Fruit fly (Drosophila melanogaster) whole organism, embryonic: ENCODE data around the gene CG15332.
A peak's percentile ranks its signal among the peaks of the same experiment; 100 is the strongest.

Source experiments
- Aef1 ChIP-seq: fragments of 200-800 bp; sonication (Bioruptor generic); IDR thresholded peaks from 3 replicates; pipeline ENCODE4 v1.3.6; 2022; ENCODE audit warnings: missing biosample characterization, missing genetic modification characterization
- Asciz ChIP-seq: fragments of 200-800 bp; sonication (Bioruptor generic); optimal IDR thresholded peaks from 2 replicates; lab custom pipeline; 2017; ENCODE audit warnings: missing biosample characterization, mild to moderate bottlenecking, missing genetic modification characterization, missing genetic modification reagents
- BtbVII ChIP-seq: fragments of 200-800 bp; sonication (Bioruptor generic); optimal IDR thresholded peaks from 3 replicates; lab custom pipeline; 2017; ENCODE audit warnings: missing biosample characterization, mild to moderate bottlenecking, missing genetic modification characterization
- CG10565 ChIP-seq: fragments of 200-800 bp; sonication (Bioruptor generic); optimal IDR thresholded peaks from 3 replicates; lab custom pipeline; 2016; ENCODE audit warnings: missing biosample characterization, mild to moderate bottlenecking, missing genetic modification characterization
- CG12299 ChIP-seq: fragments of 200-800 bp; sonication (Bioruptor generic); optimal IDR thresholded peaks from 2 replicates; lab custom pipeline; 2018; ENCODE audit warnings: missing biosample characterization, mild to moderate bottlenecking, missing genetic modification characterization
- CG15269 ChIP-seq: fragments of 200-800 bp; sonication (Bioruptor generic); optimal IDR thresholded peaks from 2 replicates; lab custom pipeline; 2018; ENCODE audit warnings: missing biosample characterization, mild to moderate bottlenecking, missing genetic modification characterization, moderate library complexity
- CG15479 ChIP-seq: fragments of 200-800 bp; sonication (Bioruptor generic); optimal IDR thresholded peaks from 3 replicates; lab custom pipeline; 2019; ENCODE audit warnings: missing biosample characterization, mild to moderate bottlenecking, missing genetic modification characterization, moderate library complexity
- CG15514 ChIP-seq: fragments of 200-800 bp; sonication (Bioruptor generic); optimal IDR thresholded peaks from 3 replicates; lab custom pipeline; 2017; ENCODE audit warnings: missing biosample characterization, missing genetic modification characterization, mild to moderate bottlenecking, moderate library complexity, missing genetic modification reagents
- CG17186 ChIP-seq: fragments of 200-800 bp; sonication (Bioruptor generic); optimal IDR thresholded peaks from 3 replicates; lab custom pipeline; 2017; ENCODE audit warnings: missing biosample characterization, missing genetic modification reagents, missing genetic modification characterization
- CG17328 ChIP-seq: fragments of 200-800 bp; sonication (Bioruptor generic); IDR thresholded peaks from 2 replicates; pipeline ENCODE4 v1.3.6; 2022; ENCODE audit warnings: missing biosample characterization, missing genetic modification characterization
- CG2116 ChIP-seq: fragments of 200-800 bp; sonication (Bioruptor generic); optimal IDR thresholded peaks from 3 replicates; lab custom pipeline; 2018; ENCODE audit warnings: missing biosample characterization, mild to moderate bottlenecking, missing genetic modification characterization
- CG2712 ChIP-seq: fragments of 200-800 bp; optimal IDR thresholded peaks from 3 replicates; lab custom pipeline; 2019; ENCODE audit warnings: missing biosample characterization, mild to moderate bottlenecking, missing genetic modification characterization, moderate library complexity
- CG30020 ChIP-seq: fragments of 200-800 bp; optimal IDR thresholded peaks from 2 replicates; lab custom pipeline; 2019; ENCODE audit warnings: missing biosample characterization, mild to moderate bottlenecking, missing genetic modification characterization, moderate library complexity
- CG32532 ChIP-seq: fragments of 200-800 bp; sonication (Bioruptor generic); IDR thresholded peaks from 2 replicates; pipeline ENCODE4 v1.3.6; 2022; ENCODE audit warnings: missing biosample characterization, missing genetic modification characterization
- CG4404 ChIP-seq: fragments of 200-800 bp; sonication (Bioruptor generic); IDR thresholded peaks from 2 replicates; pipeline ENCODE4 v1.3.6; 2022; ENCODE audit warnings: missing biosample characterization, missing genetic modification characterization
- CG4424 ChIP-seq: fragments of 200-800 bp; sonication (Bioruptor generic); optimal IDR thresholded peaks from 3 replicates; lab custom pipeline; 2016; ENCODE audit warnings: missing biosample characterization, missing genetic modification characterization
- CG4854 ChIP-seq: fragments of 200-800 bp; sonication (Bioruptor generic); optimal IDR thresholded peaks from 2 replicates; lab custom pipeline; 2016; ENCODE audit warnings: missing biosample characterization, missing genetic modification characterization, inconsistent platforms
- CG6254 ChIP-seq: fragments of 200-800 bp; sonication (Bioruptor generic); optimal IDR thresholded peaks from 3 replicates; lab custom pipeline; 2017; ENCODE audit warnings: mild to moderate bottlenecking, missing biosample characterization, missing genetic modification reagents, missing genetic modification characterization
- CG7987 ChIP-seq: fragments of 200-800 bp; sonication (Bioruptor generic); optimal IDR thresholded peaks from 2 replicates; lab custom pipeline; 2018; ENCODE audit warnings: missing biosample characterization, mild to moderate bottlenecking, missing genetic modification characterization, moderate library complexity
- CG9817 ChIP-seq: fragments of 200-800 bp; sonication (Bioruptor generic); optimal IDR thresholded peaks from 2 replicates; lab custom pipeline; 2018; ENCODE audit warnings: missing biosample characterization, mild to moderate bottlenecking, missing genetic modification characterization, moderate library complexity
- CG9876 ChIP-seq: fragments of 200-800 bp; sonication (Bioruptor generic); optimal IDR thresholded peaks from 2 replicates; lab custom pipeline; 2016; ENCODE audit warnings: missing biosample characterization, missing genetic modification characterization
- CHES-1-like ChIP-seq: fragments of 200-800 bp; sonication (Bioruptor generic); optimal IDR thresholded peaks from 2 replicates; lab custom pipeline; 2016; ENCODE audit warnings: missing biosample characterization, missing genetic modification characterization
- CTCF ChIP-seq: fragments of 200-800 bp; sonication (Bioruptor generic); optimal IDR thresholded peaks from 2 replicates; lab custom pipeline; 2017; ENCODE audit warnings: missing biosample characterization, mild to moderate bottlenecking, missing genetic modification characterization, moderate library complexity
- Dbx ChIP-seq: fragments of 200-800 bp; sonication (Bioruptor generic); IDR thresholded peaks from 3 replicates; pipeline ENCODE4 v1.3.6; 2022; ENCODE audit warnings: missing biosample characterization, missing genetic modification characterization
- Dip3 ChIP-seq: fragments of 200-800 bp; sonication (Bioruptor generic); optimal IDR thresholded peaks from 3 replicates; lab custom pipeline; 2016; ENCODE audit warnings: missing biosample characterization, missing genetic modification characterization
- Fer2 ChIP-seq: fragments of 200-800 bp; sonication (Bioruptor generic); optimal IDR thresholded peaks from 2 replicates; lab custom pipeline; 2018; ENCODE audit warnings: missing biosample characterization, mild to moderate bottlenecking, missing genetic modification characterization, moderate library complexity
- HHEX ChIP-seq: fragments of 200-800 bp; sonication (Bioruptor generic); optimal IDR thresholded peaks from 3 replicates; lab custom pipeline; 2017; ENCODE audit warnings: missing biosample characterization, mild to moderate bottlenecking, missing genetic modification characterization, missing genetic modification reagents
- HLH4C ChIP-seq: fragments of 200-800 bp; sonication (Bioruptor generic); IDR thresholded peaks from 3 replicates; pipeline ENCODE4 v1.3.6; 2022; ENCODE audit warnings: missing biosample characterization, missing genetic modification characterization; ENCODE audit not compliant: partially characterized antibody
- HLHmδ ChIP-seq: fragments of 200-800 bp; sonication (Bioruptor generic); optimal IDR thresholded peaks from 2 replicates; lab custom pipeline; 2018; ENCODE audit warnings: missing biosample characterization, mild to moderate bottlenecking, missing genetic modification characterization, moderate library complexity
- MBD-R2 ChIP-seq: fragments of 200-800 bp; sonication (Bioruptor generic); IDR thresholded peaks from 2 replicates; pipeline ENCODE4 v1.3.6; 2022; ENCODE audit warnings: missing biosample characterization, missing genetic modification characterization
- Meics ChIP-seq: fragments of 200-800 bp; sonication (Bioruptor generic); optimal IDR thresholded peaks from 2 replicates; lab custom pipeline; 2017; ENCODE audit warnings: missing biosample characterization, mild to moderate bottlenecking, missing genetic modification characterization
- NFAT ChIP-seq: fragments of 200-800 bp; sonication (Bioruptor generic); IDR thresholded peaks from 2 replicates; pipeline ENCODE4 v1.3.6; 2022; ENCODE audit warnings: missing biosample characterization, missing genetic modification characterization
- Pdp1 ChIP-seq, 2 experiments: fragments of 200-800 bp; sonication (Bioruptor generic); optimal IDR thresholded peaks; 3 replicates each; lab custom pipeline; 2016; ENCODE audit warnings: missing biosample characterization in 2 of 2, missing genetic modification characterization in 2 of 2, mild to moderate bottlenecking in 1 of 2, moderate library complexity in 1 of 2
- Sox102F ChIP-seq: fragments of 200-800 bp; sonication (Bioruptor generic); optimal IDR thresholded peaks from 2 replicates; lab custom pipeline; 2018; ENCODE audit warnings: missing biosample characterization, mild to moderate bottlenecking, missing genetic modification characterization, moderate library complexity
- Xrp1 ChIP-seq: fragments of 200-800 bp; sonication (Bioruptor generic); IDR thresholded peaks from 2 replicates; pipeline ENCODE4 v1.3.6; 2022; ENCODE audit warnings: missing biosample characterization, missing genetic modification characterization
- cas ChIP-seq: fragments of 200-800 bp; sonication (Bioruptor generic); IDR thresholded peaks from 2 replicates; pipeline ENCODE4 v1.3.6; 2022; ENCODE audit warnings: missing biosample characterization, missing genetic modification characterization
- danr ChIP-seq: fragments of 200-800 bp; sonication (Bioruptor generic); IDR thresholded peaks from 2 replicates; pipeline ENCODE4 v1.3.6; 2022; ENCODE audit warnings: missing biosample characterization, missing genetic modification characterization
- exex ChIP-seq: fragments of 200-800 bp; sonication (Bioruptor generic); optimal IDR thresholded peaks from 4 replicates; lab custom pipeline; 2018; ENCODE audit warnings: missing biosample characterization, mild to moderate bottlenecking, missing genetic modification characterization, moderate library complexity
- gcm ChIP-seq: fragments of 200-800 bp; sonication (Bioruptor generic); optimal IDR thresholded peaks from 2 replicates; lab custom pipeline; 2019; ENCODE audit warnings: missing biosample characterization, mild to moderate bottlenecking, missing genetic modification characterization, moderate library complexity
- gcm2 ChIP-seq: fragments of 200-800 bp; sonication (Bioruptor generic); optimal IDR thresholded peaks from 2 replicates; lab custom pipeline; 2016; ENCODE audit warnings: missing biosample characterization, missing genetic modification characterization
- grn ChIP-seq: fragments of 200-800 bp; sonication (Bioruptor generic); optimal IDR thresholded peaks from 3 replicates; lab custom pipeline; 2017; ENCODE audit warnings: missing biosample characterization, missing genetic modification characterization
- lilli ChIP-seq: fragments of 200-800 bp; sonication (Bioruptor generic); optimal IDR thresholded peaks from 3 replicates; lab custom pipeline; 2016; ENCODE audit warnings: missing biosample characterization, missing genetic modification characterization
- mirr ChIP-seq: fragments of 200-800 bp; sonication (Bioruptor generic); optimal IDR thresholded peaks from 3 replicates; lab custom pipeline; 2018; ENCODE audit warnings: missing biosample characterization, mild to moderate bottlenecking, missing genetic modification characterization
- nau ChIP-seq: fragments of 200-800 bp; sonication (Bioruptor generic); optimal IDR thresholded peaks from 3 replicates; lab custom pipeline; 2017; ENCODE audit warnings: missing biosample characterization, mild to moderate bottlenecking, missing genetic modification characterization, missing genetic modification reagents
- sim ChIP-seq: fragments of 200-800 bp; sonication (Bioruptor generic); IDR thresholded peaks from 2 replicates; pipeline ENCODE4 v1.3.6; 2022; ENCODE audit warnings: missing biosample characterization, missing genetic modification characterization
- slou ChIP-seq: fragments of 200-800 bp; sonication (Bioruptor generic); optimal IDR thresholded peaks from 3 replicates; lab custom pipeline; 2016; ENCODE audit warnings: missing biosample characterization, missing genetic modification characterization
- sob ChIP-seq: fragments of 200-800 bp; sonication (Bioruptor generic); IDR thresholded peaks from 2 replicates; pipeline ENCODE4 v1.3.6; 2022; ENCODE audit warnings: missing biosample characterization, missing genetic modification characterization
- tap ChIP-seq: fragments of 200-800 bp; optimal IDR thresholded peaks from 3 replicates; lab custom pipeline; 2019; ENCODE audit warnings: missing biosample characterization, mild to moderate bottlenecking, missing genetic modification characterization, moderate library complexity
- tin ChIP-seq: fragments of 200-800 bp; sonication (Bioruptor generic); optimal IDR thresholded peaks from 3 replicates; lab custom pipeline; 2016; ENCODE audit warnings: missing biosample characterization, missing genetic modification characterization
- tup ChIP-seq: fragments of 200-800 bp; sonication (Bioruptor generic); optimal IDR thresholded peaks from 2 replicates; lab custom pipeline; 2016; ENCODE audit warnings: missing biosample characterization, mild to moderate bottlenecking, missing genetic modification characterization, moderate library complexity
- tx ChIP-seq: fragments of 200-800 bp; sonication (Bioruptor generic); optimal IDR thresholded peaks from 2 replicates; lab custom pipeline; 2016; ENCODE audit warnings: missing biosample characterization, missing genetic modification characterization

CG15332 gene

DNA sequence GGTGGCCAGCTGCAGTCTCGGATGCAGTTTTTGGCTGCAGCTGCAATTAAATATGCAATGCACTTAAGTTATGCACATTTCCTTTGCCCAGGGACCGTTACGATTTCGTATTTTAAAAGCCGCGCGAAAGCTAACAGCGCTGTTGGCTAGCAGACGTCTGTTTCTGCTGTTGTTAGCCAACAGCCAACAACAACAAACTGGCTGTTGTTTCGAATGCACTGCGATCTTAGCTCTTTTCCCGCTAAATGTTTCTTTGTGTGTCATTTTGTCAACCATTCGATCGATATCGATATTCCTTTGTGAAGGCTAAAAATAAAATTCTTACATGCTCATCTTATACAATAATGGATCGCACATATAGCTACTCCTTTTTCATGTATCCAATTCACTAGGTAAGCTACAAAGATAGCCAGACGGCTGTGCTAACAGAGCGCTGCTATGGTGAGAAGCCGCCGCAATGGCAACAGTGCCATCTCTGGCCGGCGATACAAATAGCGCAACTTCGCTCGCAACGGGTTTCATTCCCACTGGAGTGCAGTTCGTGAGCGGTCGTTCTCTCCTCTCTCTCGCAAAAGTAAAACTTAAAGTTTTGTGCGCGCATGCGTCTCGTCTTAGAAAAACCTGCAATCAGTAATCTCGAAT, 13.5 kb upstream of the CG15332 start (continued):
- peak; percentile 11 for TF ChIP-seq CG15269 (tag; lab: Kevin White, UChicago)
- TF ChIP-seq HHEX (GFP tag; lab: Kevin White, UChicago), result no peak
- no peak for TF ChIP-seq Dip3 (GFP tag; lab: Kevin White, UChicago)
- TF ChIP-seq HLHmδ, result peak; percentile 32
- peak; percentile 38 for TF ChIP-seq grn (GFP tag; lab: Kevin White, UChicago)
- no peak for TF ChIP-seq CG4854 (GFP tag; lab: Kevin White, UChicago)
- TF ChIP-seq CG32532 (GFP tag; lab: Robert Waterston, UW), result 0 out of 2 replicates have a peak, but pooled peaks have one; percentile 6
- TF ChIP-seq CG6254 (GFP tag; lab: Kevin White, UChicago), result no peak
- peak; percentile 83 for TF ChIP-seq CG2116
- TF ChIP-seq CG12299 (tag; lab: Kevin White, UChicago), result no peak
- TF ChIP-seq gcm, result no peak
- no peak for TF ChIP-seq sim (GFP tag; lab: Robert Waterston, UW)
- TF ChIP-seq HLH4C (GFP tag; lab: Robert Waterston, UW), result no peak
- no peak for TF ChIP-seq CG30020 (tag; lab: Kevin White, UChicago)
- TF ChIP-seq gcm2 (GFP tag; lab: Kevin White, UChicago), result no peak
- TF ChIP-seq CG4424 (GFP tag; lab: Kevin White, UChicago), result peak; percentile 16
- TF ChIP-seq lilli (GFP tag; lab: Kevin White, UChicago), result peak; percentile 10
- no peak for TF ChIP-seq CG9876
- no peak for TF ChIP-seq tx (GFP tag; lab: Kevin White, UChicago)
- TF ChIP-seq CG7987 (GFP tag; lab: Kevin White, UChicago), result no peak
- no peak for TF ChIP-seq mirr (GFP tag; lab: Kevin White, UChicago)
- TF ChIP-seq Fer2 (tag; lab: Kevin White, UChicago), result no peak
- no peak for TF ChIP-seq Asciz (GFP tag; lab: Kevin White, UChicago)
- TF ChIP-seq Xrp1, result no peak
- TF ChIP-seq CG15514 (GFP tag; lab: Kevin White, UChicago), result peak; percentile 40
- no peak for TF ChIP-seq sob (GFP tag; lab: Robert Waterston, UW)
- TF ChIP-seq exex (tag; lab: Kevin White, UChicago), result no peak
- TF ChIP-seq CG17328 (GFP tag; lab: Robert Waterston, UW), result peak; percentile 33; the same call in 1 of the 2 replicates
- TF ChIP-seq Pdp1 (GFP tag; optimal IDR thresholded peaks at IDR 0.05; lab: Kevin White, UChicago), result peak in 1 of 2 experiments; percentile 22
- no peak for TF ChIP-seq CG9817 (tag; lab: Kevin White, UChicago)
- no peak for TF ChIP-seq MBD-R2 (GFP tag; lab: Robert Waterston, UW)
- TF ChIP-seq Aef1 (GFP tag; lab: Robert Waterston, UW), result no peak; the same call in 2 of the 3 replicates
- peak; percentile 15 for TF ChIP-seq CG17186 (GFP tag; lab: Kevin White, UChicago)
- TF ChIP-seq tin (GFP tag; lab: Kevin White, UChicago), result no peak
- TF ChIP-seq tup (GFP tag; lab: Kevin White, UChicago), result no peak
- no peak for TF ChIP-seq danr (GFP tag; lab: Robert Waterston, UW)
- TF ChIP-seq CG2712 (tag; lab: Kevin White, UChicago), result peak; percentile 49
- 0 out of 3 replicates have a peak, but pooled peaks have one; percentile 13 for TF ChIP-seq Dbx (GFP tag; lab: Robert Waterston, UW)
- no peak for TF ChIP-seq CG10565 (GFP tag; lab: Kevin White, UChicago)
- TF ChIP-seq cas, result no peak
- no peak for TF ChIP-seq nau (GFP tag; lab: Kevin White, UChicago)
- no peak for TF ChIP-seq tap (tag; lab: Kevin White, UChicago)
- TF ChIP-seq CHES-1-like (GFP tag; lab: Kevin White, UChicago), result no peak
- no peak for TF ChIP-seq Sox102F (GFP tag; lab: Kevin White, UChicago)
- no peak for TF ChIP-seq CG4404 (GFP tag; lab: Robert Waterston, UW)
- no peak for TF ChIP-seq CTCF (GFP tag; lab: Kevin White, UChicago)
- no peak for TF ChIP-seq slou (GFP tag; lab: Kevin White, UChicago)
- no peak for TF ChIP-seq BtbVII
- TF ChIP-seq CG15479 (GFP tag; lab: Kevin White, UChicago), result peak; percentile 76
- no peak for TF ChIP-seq Meics (GFP tag; lab: Kevin White, UChicago)
- no peak for TF ChIP-seq NFAT
